Worm (Caenorhabditis elegans): Measurements from ENCODE around the gene gyg-2.

ce11 chrV:16699752-16700259, 46.3 kb downstream of the gyg-2 start, which contains the start of gene Y70C5C.1:
- TF ChIP-seq tbx-7 (tag; optimal IDR thresholded peaks at IDR 0.05): no peak
- TF ChIP-seq sox-4 (tag; optimal IDR thresholded peaks at IDR 0.05): no peak
- no peak for TF ChIP-seq F13H6.1 (tag; optimal IDR thresholded peaks at IDR 0.05)
- TF ChIP-seq fkh-10 (GFP tag; optimal IDR thresholded peaks at IDR 0.05): no peak
- TF ChIP-seq nfya-1 (tag; optimal IDR thresholded peaks at IDR 0.05): no peak

Measured in whole organism, late embryonic.